Worm (Caenorhabditis elegans) whole organism, L4 larva: ENCODE results near the gene Y45G5AM.4.
A peak's percentile ranks its signal among the peaks of the same experiment; 100 is the strongest.

ENCODE experiments used
- F44E2.7 ChIP-seq: fragments of 200-800 bp; sonication (Bioruptor generic); IDR thresholded peaks from 2 replicates; pipeline ENCODE4 v2.1.2; 2022; ENCODE audit warnings: missing genetic modification characterization, missing compliant biosample characterization
- R02D3.7 ChIP-seq: fragments of 150-350 bp; sonication (generic microtip); optimal IDR thresholded peaks from 3 replicates; lab custom pipeline; 2014; ENCODE audit warnings: missing biosample characterization, missing genetic modification characterization
- Y105C5A.15 ChIP-seq: fragments of 200-800 bp; sonication (Bioruptor generic); IDR thresholded peaks from 2 replicates; pipeline ENCODE4 v1.3.6; 2022; ENCODE audit warnings: missing genetic modification characterization, missing compliant biosample characterization
- Y48G9A.11 ChIP-seq: fragments of 200-800 bp; sonication (Bioruptor generic); IDR thresholded peaks from 2 replicates; pipeline ENCODE4 v1.3.6; 2022; ENCODE audit warnings: missing genetic modification reagents, missing genetic modification characterization, missing compliant biosample characterization
- ZK337.2 ChIP-seq: fragments of 200-800 bp; sonication (Bioruptor generic); IDR thresholded peaks from 2 replicates; pipeline ENCODE4 v1.3.6; 2022; ENCODE audit warnings: missing genetic modification reagents, missing genetic modification characterization, missing compliant biosample characterization
- aha-1 ChIP-seq: fragments of 150-350 bp; peaks from one replicate; lab custom pipeline; 2014; ENCODE audit warnings: missing biosample characterization, missing genetic modification characterization
- aly-2 ChIP-seq: sonication (generic microtip); optimal IDR thresholded peaks from 2 replicates; lab custom pipeline; 2018; ENCODE audit warnings: missing biosample characterization, missing genetic modification characterization
- ama-1 ChIP-seq: fragments of 150-350 bp; optimal IDR thresholded peaks from 2 replicates; lab custom pipeline; 2014; ENCODE audit warnings: inconsistent platforms, mixed read lengths
- ceh-28 ChIP-seq: fragments of 150-350 bp; optimal IDR thresholded peaks from 2 replicates; lab custom pipeline; 2014; ENCODE audit warnings: missing biosample characterization, missing genetic modification reagents, missing genetic modification characterization
- cey-2 ChIP-seq: sonication (generic microtip); optimal IDR thresholded peaks from 3 replicates; lab custom pipeline; 2017; ENCODE audit warnings: missing genetic modification characterization, mild to moderate bottlenecking, missing compliant biosample characterization, antibody characterized with exemption, borderline replicate concordance; ENCODE audit not compliant: insufficient read depth
- daf-19 ChIP-seq: fragments of 200-800 bp; sonication (Bioruptor generic); conservative IDR thresholded peaks from 2 replicates; pipeline ENCODE4 v1.3.6; 2022; ENCODE audit warnings: missing genetic modification characterization, missing compliant biosample characterization
- egl-43 ChIP-seq: fragments of 200-800 bp; sonication (Bioruptor generic); IDR thresholded peaks from 2 replicates; pipeline ENCODE4 v1.3.6; 2022; ENCODE audit warnings: missing genetic modification reagents, missing genetic modification characterization, missing compliant biosample characterization
- fkh-10 ChIP-seq: fragments of 150-350 bp; optimal IDR thresholded peaks from 2 replicates; lab custom pipeline; 2014; ENCODE audit warnings: missing biosample characterization, missing genetic modification reagents, missing genetic modification characterization
- hlh-30 ChIP-seq: sonication (generic microtip); optimal IDR thresholded peaks from 2 replicates; lab custom pipeline; 2017; ENCODE audit warnings: antibody characterized with exemption, mild to moderate bottlenecking, missing genetic modification characterization, missing compliant biosample characterization; ENCODE audit not compliant: insufficient read depth
- jun-1 ChIP-seq: fragments of 150-350 bp; optimal IDR thresholded peaks from 2 replicates; lab custom pipeline; 2014; ENCODE audit warnings: missing biosample characterization, missing genetic modification reagents, missing genetic modification characterization
- lin-1 ChIP-seq: fragments of 200-800 bp; sonication (Bioruptor generic); IDR thresholded peaks from 2 replicates; pipeline ENCODE4 v1.3.6; 2022; ENCODE audit warnings: missing genetic modification reagents, missing genetic modification characterization, missing compliant biosample characterization
- lin-13 ChIP-seq: fragments of 150-350 bp; optimal IDR thresholded peaks from 2 replicates; lab custom pipeline; 2014; ENCODE audit warnings: missing biosample characterization, missing genetic modification reagents, missing genetic modification characterization
- lin-15B ChIP-seq: fragments of 150-350 bp; sonication (generic microtip); optimal IDR thresholded peaks from 3 replicates; lab custom pipeline; 2014; ENCODE audit warnings: missing biosample characterization, missing genetic modification characterization
- lin-29 ChIP-seq: fragments of 200-800 bp; sonication (Bioruptor generic); IDR thresholded peaks from 2 replicates; pipeline ENCODE4 v1.3.6; 2022; ENCODE audit warnings: missing genetic modification reagents, missing genetic modification characterization, missing compliant biosample characterization
- lin-39 ChIP-seq: fragments of 150-350 bp; optimal IDR thresholded peaks from 2 replicates; lab custom pipeline; 2014; ENCODE audit warnings: missing biosample characterization, missing genetic modification reagents, missing genetic modification characterization
- madf-9 ChIP-seq: fragments of 200-800 bp; sonication (Bioruptor generic); conservative IDR thresholded peaks from 2 replicates; pipeline ENCODE4 v1.3.6; 2022; ENCODE audit warnings: missing genetic modification reagents, missing genetic modification characterization, missing compliant biosample characterization
- mdt-29 ChIP-seq: fragments of 200-800 bp; sonication (Bioruptor generic); IDR thresholded peaks from 2 replicates; pipeline ENCODE4 v1.3.6; 2022; ENCODE audit warnings: missing genetic modification reagents, missing genetic modification characterization, missing compliant biosample characterization
- mep-1 ChIP-seq: fragments of 150-350 bp; sonication (generic microtip); optimal IDR thresholded peaks from 3 replicates; lab custom pipeline; 2014; ENCODE audit warnings: missing biosample characterization, missing genetic modification characterization
- mxl-2 ChIP-seq: fragments of 200-800 bp; sonication (Bioruptor generic); conservative IDR thresholded peaks from 2 replicates; pipeline ENCODE4 v1.3.6; 2022; ENCODE audit warnings: missing genetic modification reagents, missing genetic modification characterization, missing compliant biosample characterization
- mxl-3 ChIP-seq: fragments of 200-800 bp; sonication (Bioruptor generic); optimal IDR thresholded peaks from 2 replicates; lab custom pipeline; 2018; ENCODE audit warnings: mild to moderate bottlenecking, missing genetic modification characterization, missing compliant biosample characterization
- nhr-10 ChIP-seq: fragments of 150-350 bp; optimal IDR thresholded peaks from 2 replicates; lab custom pipeline; 2014; ENCODE audit warnings: missing biosample characterization, missing genetic modification characterization
- nhr-237 ChIP-seq: sonication (generic microtip); optimal IDR thresholded peaks from 2 replicates; lab custom pipeline; 2017; ENCODE audit warnings: missing biosample characterization, missing genetic modification characterization
- nhr-25 ChIP-seq: sonication (generic microtip); optimal IDR thresholded peaks from 2 replicates; lab custom pipeline; 2017; ENCODE audit warnings: missing genetic modification characterization, mild to moderate bottlenecking, missing compliant biosample characterization, antibody characterized with exemption, moderate library complexity, borderline replicate concordance; ENCODE audit not compliant: insufficient read depth
- nhr-41 ChIP-seq: fragments of 200-800 bp; sonication (Bioruptor generic); IDR thresholded peaks from 2 replicates; pipeline ENCODE4 v1.3.6; 2022; ENCODE audit warnings: missing genetic modification reagents, missing genetic modification characterization, missing compliant biosample characterization
- nhr-42 ChIP-seq: fragments of 200-800 bp; sonication (Bioruptor generic); IDR thresholded peaks from 2 replicates; pipeline ENCODE4 v1.3.6; 2022; ENCODE audit warnings: missing genetic modification characterization, missing compliant biosample characterization
- nhr-6 ChIP-seq: fragments of 150-350 bp; optimal IDR thresholded peaks from 2 replicates; lab custom pipeline; 2014; ENCODE audit warnings: missing biosample characterization, missing genetic modification characterization
- php-3 ChIP-seq: fragments of 200-800 bp; sonication (Bioruptor generic); IDR thresholded peaks from 2 replicates; pipeline ENCODE4 v1.3.6; 2022; ENCODE audit warnings: missing genetic modification reagents, missing genetic modification characterization, missing compliant biosample characterization
- pqm-1 ChIP-seq: sonication (generic microtip); optimal IDR thresholded peaks from 2 replicates; lab custom pipeline; 2017; ENCODE audit warnings: missing biosample characterization, missing genetic modification characterization
- rbr-2 ChIP-seq: sonication (generic microtip); optimal IDR thresholded peaks from 2 replicates; lab custom pipeline; 2016; ENCODE audit warnings: missing genotype, missing genetic modification characterization, missing compliant biosample characterization
- sdz-12 ChIP-seq: fragments of 200-800 bp; sonication (Bioruptor generic); optimal IDR thresholded peaks from 2 replicates; lab custom pipeline; 2018; ENCODE audit warnings: mild to moderate bottlenecking, missing genetic modification characterization, missing compliant biosample characterization
- set-16 ChIP-seq: fragments of 200-800 bp; sonication (Bioruptor generic); IDR thresholded peaks from 2 replicates; pipeline ENCODE4 v1.3.6; 2022; ENCODE audit warnings: missing genetic modification reagents, missing genetic modification characterization, missing compliant biosample characterization
- skn-1 ChIP-seq: fragments of 150-350 bp; optimal IDR thresholded peaks from 2 replicates; lab custom pipeline; 2014; ENCODE audit warnings: missing biosample characterization, missing genetic modification characterization
- snpc-4 ChIP-seq: fragments of 150-350 bp; optimal IDR thresholded peaks from 2 replicates; lab custom pipeline; 2014; ENCODE audit warnings: missing biosample characterization, missing genetic modification characterization
- spr-3 ChIP-seq: fragments of 200-800 bp; sonication (Bioruptor generic); optimal IDR thresholded peaks from 2 replicates; lab custom pipeline; 2018; ENCODE audit warnings: mild to moderate bottlenecking, missing genetic modification characterization, missing compliant biosample characterization
- tra-1 ChIP-seq: fragments of 200-800 bp; sonication (Bioruptor generic); IDR thresholded peaks from 2 replicates; pipeline ENCODE4 v1.3.6; 2022; ENCODE audit warnings: missing genetic modification reagents, missing genetic modification characterization, missing compliant biosample characterization
- unc-130 ChIP-seq: sonication (generic microtip); optimal IDR thresholded peaks from 2 replicates; lab custom pipeline; 2016; ENCODE audit warnings: missing genetic modification reagents, missing genetic modification characterization, missing compliant biosample characterization
- vab-7 ChIP-seq: fragments of 200-800 bp; sonication (Bioruptor generic); IDR thresholded peaks from 2 replicates; pipeline ENCODE4 v1.3.6; 2022; ENCODE audit warnings: missing genetic modification reagents, missing genetic modification characterization, missing compliant biosample characterization
- zip-11 ChIP-seq: fragments of 200-800 bp; sonication (Bioruptor generic); IDR thresholded peaks from 2 replicates; pipeline ENCODE4 v1.3.6; 2022; ENCODE audit warnings: missing genetic modification characterization, missing compliant biosample characterization
- ztf-7 ChIP-seq: fragments of 150-350 bp; optimal IDR thresholded peaks from 2 replicates; lab custom pipeline; 2014; ENCODE audit warnings: missing biosample characterization, missing genetic modification characterization

The Y45G5AM.4 gene

ce11 chrV:4122415-4122814, 40.6 kb upstream of the Y45G5AM.4 start, which contains the start of gene phat-5:
Gene phat-5, minus strand, starts transcription at chrV:4122515.
- TF ChIP-seq sdz-12 (GFP tag; lab: Kevin White, UChicago) (no peak), hlh-30 (tag; lab: Kevin White, UChicago) (no peak), madf-9 (GFP tag; lab: Robert Waterston, UW) (no peak), ama-1 (lab: Kevin White, UChicago) (no peak), nhr-237 (tag; lab: Kevin White, UChicago) (no peak), lin-1 (GFP tag; lab: Robert Waterston, UW) (no peak), skn-1 (tag; lab: Kevin White, UChicago) (no peak), jun-1 (no peak), mxl-2 (GFP tag; lab: Robert Waterston, UW) (no peak), mxl-3 (GFP tag; lab: Kevin White, UChicago) (no peak), ZK337.2 (GFP tag; lab: Robert Waterston, UW) (no peak), lin-29 (GFP tag; lab: Robert Waterston, UW) (no peak), nhr-42 (GFP tag; lab: Robert Waterston, UW) (no peak), aly-2 (tag; lab: Kevin White, UChicago) (no peak), snpc-4 (tag; lab: Kevin White, UChicago) (no peak), lin-15B (tag; lab: Kevin White, UChicago) (no peak), pqm-1 (tag; lab: Kevin White, UChicago) (no peak), tra-1 (GFP tag; lab: Robert Waterston, UW) (no peak)

- TF ChIP-seq ztf-7 (tag; lab: Kevin White, UChicago) (no peak), set-16 (GFP tag; lab: Robert Waterston, UW) (peak; percentile 68)
These were observed 37.4 kb upstream of the Y45G5AM.4 start, which contains the start of gene T05B4.12 for ce11 chrV:4125552-4126084. Gene T05B4.12, minus strand, starts transcription at chrV:4126034.

ce11 chrV:4127435-4127834, 35.6 kb upstream of the Y45G5AM.4 start, which contains the start of gene T05B4.13:
Gene T05B4.13, minus strand, starts transcription at chrV:4127535.
- no peak for TF ChIP-seq mep-1 (tag; lab: Kevin White, UChicago)

- TF ChIP-seq lin-39 (no peak), nhr-25 (no peak)
These were observed 33.4 kb upstream of the Y45G5AM.4 start, which contains the start of gene phat-4 for ce11 chrV:4129604-4130003. Gene phat-4, plus strand, starts transcription at chrV:4129904.

DNA sequence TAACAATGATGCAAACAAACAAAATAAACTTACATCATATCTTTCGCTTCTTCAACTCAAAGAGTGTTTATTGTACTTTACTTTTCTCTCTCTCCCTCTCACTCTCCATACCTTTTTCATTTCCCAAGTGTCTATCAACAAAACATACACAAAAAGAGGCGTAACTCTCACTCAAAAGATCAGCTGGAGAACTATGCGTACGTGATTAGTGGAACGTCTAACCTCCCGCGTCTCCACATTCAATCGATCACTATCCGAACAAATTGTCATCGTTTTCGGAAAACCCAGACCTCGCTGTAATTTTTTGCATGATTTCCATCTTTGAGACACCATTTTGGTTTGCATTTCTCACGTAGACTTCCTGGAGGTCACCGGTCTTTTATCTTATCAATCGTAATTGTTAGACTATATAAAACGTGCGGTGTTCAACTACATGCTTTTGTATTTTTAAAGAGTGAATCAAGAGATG, 31.5 kb upstream of the Y45G5AM.4 start, which contains the start of gene nhr-57:
Gene nhr-57, plus strand, starts transcription at position 419 of the 469 bp plus-strand sequence.
- TF ChIP-seq unc-130 (GFP tag; lab: Kevin White, UChicago): no peak
- TF ChIP-seq ceh-28 (tag; lab: Kevin White, UChicago): no peak
- TF ChIP-seq vab-7 (GFP tag; lab: Robert Waterston, UW): no peak
- no peak for TF ChIP-seq zip-11 (GFP tag; lab: Robert Waterston, UW)
- TF ChIP-seq nhr-6 (tag; lab: Kevin White, UChicago): no peak
- TF ChIP-seq Y48G9A.11 (GFP tag; lab: Robert Waterston, UW): no peak
- no peak for TF ChIP-seq lin-13 (GFP tag; lab: Kevin White, UChicago)
- TF ChIP-seq R02D3.7 (tag; lab: Kevin White, UChicago): no peak
- TF ChIP-seq F44E2.7 (GFP tag; lab: Robert Waterston, UW): no peak
- no peak for TF ChIP-seq fkh-10 (GFP tag; lab: Kevin White, UChicago)
- no peak for TF ChIP-seq daf-19 (GFP tag; lab: Robert Waterston, UW)
- TF ChIP-seq sdz-12 (GFP tag; lab: Kevin White, UChicago): no peak
- peak; percentile 70 for TF ChIP-seq hlh-30 (tag; lab: Kevin White, UChicago)
- TF ChIP-seq spr-3: no peak
- TF ChIP-seq mdt-29 (GFP tag; lab: Robert Waterston, UW): peak; percentile 64; the same call in 1 of the 2 replicates
- TF ChIP-seq aha-1: peak; percentile 100
- TF ChIP-seq cey-2 (tag; lab: Kevin White, UChicago): peak; percentile 53
- TF ChIP-seq nhr-41 (GFP tag; lab: Robert Waterston, UW): no peak
- TF ChIP-seq nhr-10: peak; percentile 16
- TF ChIP-seq php-3 (GFP tag; lab: Robert Waterston, UW): 0 out of 2 replicates have a peak, but pooled peaks have one; percentile 21
- no peak for TF ChIP-seq ama-1 (lab: Kevin White, UChicago)
- TF ChIP-seq nhr-237 (tag; lab: Kevin White, UChicago): no peak
- TF ChIP-seq Y105C5A.15 (GFP tag; lab: Robert Waterston, UW): no peak
- TF ChIP-seq egl-43 (GFP tag; lab: Robert Waterston, UW): no peak
- TF ChIP-seq rbr-2 (tag; lab: Kevin White, UChicago): no peak
